Worm (Caenorhabditis elegans): ENCODE data around the gene nhr-130.

The nhr-130 gene

ce11 chrV:443193-443592 is 39.9 kb downstream of the nhr-130 start, which contains the start of gene srh-33:
TSS of gene srh-33 (minus strand) at chrV:443293.
- TF ChIP-seq ZK546.5 (tag; optimal IDR thresholded peaks at IDR 0.05) (no peak), unc-130 (GFP tag; optimal IDR thresholded peaks at IDR 0.05) (no peak), lin-38 (GFP tag; IDR thresholded peaks at IDR 0.05) (no peak), T20F7.1 (GFP tag; optimal IDR thresholded peaks at IDR 0.05) (no peak), F37D6.2 (tag; optimal IDR thresholded peaks at IDR 0.05) (no peak), T26A8.4 (GFP tag; IDR thresholded peaks at IDR 0.05) (no peak), F26F4.8 (GFP tag; conservative IDR thresholded peaks at IDR 0.05) (no peak), mep-1 (tag; optimal IDR thresholded peaks at IDR 0.05) (no peak), aly-2 (tag; optimal IDR thresholded peaks at IDR 0.05) (no peak), dve-1 (tag; optimal IDR thresholded peaks at IDR 0.05; ENCODE audit: insufficient read depth) (no peak)

ce11 chrV:440923-441322 is 42.2 kb downstream of the nhr-130 start, which contains the start of gene B0554.7:
TSS of gene B0554.7 (minus strand) at chrV:441023.
- TF ChIP-seq lim-7 (GFP tag; IDR thresholded peaks at IDR 0.05) (no peak), Y48G9A.11 (GFP tag; IDR thresholded peaks at IDR 0.05) (no peak), lin-15B (tag; optimal IDR thresholded peaks at IDR 0.05) (no peak), zfp-3 (GFP tag; conservative IDR thresholded peaks at IDR 0.05) (no peak), aha-1 (tag) (peak; percentile 13), mep-1 (tag; optimal IDR thresholded peaks at IDR 0.05) (no peak), nhr-6 (tag; optimal IDR thresholded peaks at IDR 0.05) (no peak)

- TF ChIP-seq sdz-12 (GFP tag; optimal IDR thresholded peaks at IDR 0.05) (no peak), unc-62 (GFP tag; optimal IDR thresholded peaks at IDR 0.05 in 1 of 2) (peak in 1 of 2 experiments; percentile 90), unc-62 (tag; optimal IDR thresholded peaks at IDR 0.05) (no peak), aha-1 (tag) (peak; percentile 92), madf-5 (GFP tag; IDR thresholded peaks at IDR 0.05) (no peak), Y105C5A.15 (GFP tag; IDR thresholded peaks at IDR 0.05) (no peak)
These were observed 43.9 kb downstream of the nhr-130 start for ce11 chrV:439183-439749.

ce11 chrV:438094-438493 is 45.0 kb downstream of the nhr-130 start, which contains the start of gene B0554.1:
TSS of gene B0554.1 (plus strand) at chrV:438394.
- TF ChIP-seq ceh-20 (GFP tag; IDR thresholded peaks at IDR 0.05) (no peak), nhr-6 (tag; optimal IDR thresholded peaks at IDR 0.05) (no peak), jun-1 (tag; optimal IDR thresholded peaks at IDR 0.05) (no peak), skn-1 (tag; optimal IDR thresholded peaks at IDR 0.05) (no peak), daf-8 (GFP tag; IDR thresholded peaks at IDR 0.05) (no peak), php-3 (GFP tag; IDR thresholded peaks at IDR 0.05) (no peak), spr-1 (tag; optimal IDR thresholded peaks at IDR 0.05) (no peak), zip-2 (tag; optimal IDR thresholded peaks at IDR 0.05) (no peak), tag-97 (GFP tag; IDR thresholded peaks at IDR 0.05) (no peak), F37D6.2 (tag; optimal IDR thresholded peaks at IDR 0.05) (no peak), ceh-28 (tag; optimal IDR thresholded peaks at IDR 0.05) (no peak), ztf-11 (tag; optimal IDR thresholded peaks at IDR 0.05) (no peak), mes-2 (tag; optimal IDR thresholded peaks at IDR 0.05; ENCODE audit: poor library complexity, severe bottlenecking) (no peak), R02D3.7 (tag; optimal IDR thresholded peaks at IDR 0.05) (no peak)

- no peak for TF ChIP-seq lin-15B (tag; optimal IDR thresholded peaks at IDR 0.05)
These were observed 49.2 kb downstream of the nhr-130 start, which contains the start of gene B0554.2 for ce11 chrV:433898-434297. TSS of gene B0554.2 (plus strand) at chrV:434198.

ce11 chrV:432991-433390 is 50.1 kb downstream of the nhr-130 start:
- TF ChIP-seq madf-9 (GFP tag; conservative IDR thresholded peaks at IDR 0.05) (no peak), unc-62 (GFP tag; optimal IDR thresholded peaks at IDR 0.05 in 1 of 2) (peak in 1 of 2 experiments; percentile 94), unc-62 (tag; optimal IDR thresholded peaks at IDR 0.05) (no peak)
